Worm (Caenorhabditis elegans) whole organism, L3 larva: ENCODE measurements around the gene T05C12.11.

ENCODE experiments used
- aly-2 ChIP-seq: fragments of 150-350 bp; optimal IDR thresholded peaks from 2 replicates; lab custom pipeline; 2014; ENCODE audit warnings: missing biosample characterization, missing genetic modification characterization
- ama-1 ChIP-seq: fragments of 150-350 bp; optimal IDR thresholded peaks from 2 replicates; lab custom pipeline; 2018
- ceh-16 ChIP-seq: sonication (generic microtip); optimal IDR thresholded peaks from 2 replicates; lab custom pipeline; 2017; ENCODE audit warnings: missing biosample characterization, missing genetic modification characterization
- ceh-28 ChIP-seq: fragments of 150-350 bp; optimal IDR thresholded peaks from 2 replicates; lab custom pipeline; 2014; ENCODE audit warnings: missing biosample characterization, missing genetic modification reagents, missing genetic modification characterization
- ceh-9 ChIP-seq: sonication (generic microtip); optimal IDR thresholded peaks from 2 replicates; lab custom pipeline; 2018; ENCODE audit warnings: missing biosample characterization, missing genetic modification characterization
- daf-12 ChIP-seq: fragments of 150-350 bp; optimal IDR thresholded peaks from 2 replicates; lab custom pipeline; 2014; ENCODE audit warnings: missing biosample characterization, missing genetic modification reagents, missing genetic modification characterization
- egl-27 ChIP-seq: sonication (generic microtip); optimal IDR thresholded peaks from 4 replicates; lab custom pipeline; 2017; ENCODE audit warnings: missing biosample characterization, missing genetic modification reagents, missing genetic modification characterization
- egl-5 ChIP-seq: fragments of 150-350 bp; optimal IDR thresholded peaks from 2 replicates; lab custom pipeline; 2017; ENCODE audit warnings: missing biosample characterization, missing genetic modification reagents, missing genetic modification characterization, inconsistent platforms
- elt-1 ChIP-seq: fragments of 150-350 bp; optimal IDR thresholded peaks from 2 replicates; lab custom pipeline; 2014; ENCODE audit warnings: missing biosample characterization, missing genetic modification characterization
- elt-2 ChIP-seq: sonication (generic microtip); optimal IDR thresholded peaks from 2 replicates; lab custom pipeline; 2016; ENCODE audit warnings: missing genetic modification reagents, mild to moderate bottlenecking, missing genetic modification characterization, missing compliant biosample characterization
- elt-3 ChIP-seq, 3 experiments: fragments of 150-350 bp in 1 of 3; sonication (generic microtip) in 2 of 3; optimal IDR thresholded peaks; 2 replicates in 2 of 3; 4 replicates in 1 of 3; lab custom pipeline; 2014 to 2017; ENCODE audit warnings: missing biosample characterization in 3 of 3, missing genetic modification characterization in 3 of 3
- eor-1 ChIP-seq, 2 experiments: fragments of 150-350 bp; optimal IDR thresholded peaks; 2 replicates each; lab custom pipeline; 2014 to 2018; ENCODE audit warnings: missing biosample characterization in 2 of 2, missing genetic modification characterization in 2 of 2
- fkh-2 ChIP-seq: fragments of 150-350 bp; optimal IDR thresholded peaks from 2 replicates; lab custom pipeline; 2014; ENCODE audit warnings: missing biosample characterization, missing genetic modification reagents, missing genetic modification characterization
- fos-1 ChIP-seq: fragments of 150-350 bp; optimal IDR thresholded peaks from 2 replicates; lab custom pipeline; 2014; ENCODE audit warnings: missing biosample characterization, missing genetic modification characterization
- hmg-11 ChIP-seq: sonication (generic microtip); optimal IDR thresholded peaks from 2 replicates; lab custom pipeline; 2016; ENCODE audit warnings: missing genetic modification characterization, missing compliant biosample characterization
- jun-1 ChIP-seq: fragments of 150-350 bp; optimal IDR thresholded peaks from 2 replicates; lab custom pipeline; 2014; ENCODE audit warnings: missing biosample characterization, missing genetic modification reagents, missing genetic modification characterization
- lin-39 ChIP-seq: fragments of 150-350 bp; optimal IDR thresholded peaks from 2 replicates; lab custom pipeline; 2018; ENCODE audit warnings: missing biosample characterization, missing genetic modification reagents, missing genetic modification characterization
- lsy-12 ChIP-seq: sonication (generic microtip); optimal IDR thresholded peaks from 2 replicates; lab custom pipeline; 2016; ENCODE audit warnings: mild to moderate bottlenecking, missing genetic modification characterization, missing compliant biosample characterization
- mdl-1 ChIP-seq: fragments of 150-350 bp; optimal IDR thresholded peaks from 2 replicates; lab custom pipeline; 2014; ENCODE audit warnings: missing biosample characterization, missing genetic modification characterization
- mml-1 ChIP-seq: fragments of 150-350 bp; sonication (generic microtip); optimal IDR thresholded peaks from 3 replicates; lab custom pipeline; 2014; ENCODE audit warnings: missing biosample characterization, missing genetic modification characterization
- nfya-1 ChIP-seq: sonication (generic microtip); optimal IDR thresholded peaks from 2 replicates; lab custom pipeline; 2017; ENCODE audit warnings: missing genetic modification characterization, mild to moderate bottlenecking, missing compliant biosample characterization, antibody characterized with exemption, moderate library complexity; ENCODE audit not compliant: insufficient read depth
- nhr-12 ChIP-seq: fragments of 150-350 bp; optimal IDR thresholded peaks from 2 replicates; lab custom pipeline; 2014; ENCODE audit warnings: missing biosample characterization, missing genetic modification characterization
- nhr-23 ChIP-seq: fragments of 150-350 bp; optimal IDR thresholded peaks from 2 replicates; lab custom pipeline; 2014; ENCODE audit warnings: missing biosample characterization, missing genetic modification reagents, missing genetic modification characterization
- nhr-237 ChIP-seq: fragments of 150-350 bp; optimal IDR thresholded peaks from 2 replicates; lab custom pipeline; 2014; ENCODE audit warnings: missing biosample characterization, missing genetic modification characterization
- nhr-25 ChIP-seq: sonication (generic microtip); optimal IDR thresholded peaks from 2 replicates; lab custom pipeline; 2017; ENCODE audit warnings: missing biosample characterization, missing genetic modification characterization
- nhr-43 ChIP-seq: sonication (generic microtip); optimal IDR thresholded peaks from 2 replicates; lab custom pipeline; 2016; ENCODE audit warnings: mild to moderate bottlenecking, missing genetic modification characterization, missing compliant biosample characterization; ENCODE audit not compliant: poor library complexity, severe bottlenecking
- nhr-67 ChIP-seq: fragments of 150-350 bp; optimal IDR thresholded peaks from 2 replicates; lab custom pipeline; 2014; ENCODE audit warnings: missing biosample characterization, missing genetic modification characterization
- nhr-77 ChIP-seq: fragments of 150-350 bp; optimal IDR thresholded peaks from 2 replicates; lab custom pipeline; 2014; ENCODE audit warnings: missing biosample characterization, missing genetic modification characterization
- pha-4 ChIP-seq: fragments of 150-350 bp; optimal IDR thresholded peaks from 2 replicates; lab custom pipeline; 2014; ENCODE audit warnings: missing biosample characterization, missing genetic modification reagents, missing genetic modification characterization
- pqm-1 ChIP-seq: fragments of 150-350 bp; optimal IDR thresholded peaks from 2 replicates; lab custom pipeline; 2017; ENCODE audit warnings: missing biosample characterization, missing genetic modification characterization, inconsistent platforms
- sea-2 ChIP-seq: fragments of 150-350 bp; sonication (generic microtip); optimal IDR thresholded peaks from 4 replicates; lab custom pipeline; 2014; ENCODE audit warnings: missing biosample characterization, missing genetic modification reagents, missing genetic modification characterization
- skn-1 ChIP-seq: fragments of 150-350 bp; optimal IDR thresholded peaks from 2 replicates; lab custom pipeline; 2014; ENCODE audit warnings: missing biosample characterization, missing genetic modification characterization
- tbx-2 ChIP-seq: sonication (generic microtip); optimal IDR thresholded peaks from 2 replicates; lab custom pipeline; 2016; ENCODE audit warnings: mild to moderate bottlenecking, missing genetic modification characterization, missing compliant biosample characterization
- unc-39 ChIP-seq: sonication (generic microtip); optimal IDR thresholded peaks from 4 replicates; lab custom pipeline; 2017; ENCODE audit warnings: missing biosample characterization, missing genetic modification characterization
- unc-62 ChIP-seq: fragments of 150-350 bp; sonication (generic microtip); optimal IDR thresholded peaks from 4 replicates; lab custom pipeline; 2014; ENCODE audit warnings: missing biosample characterization, missing genetic modification reagents, missing genetic modification characterization
- ztf-11 ChIP-seq: fragments of 150-350 bp; optimal IDR thresholded peaks from 2 replicates; lab custom pipeline; 2014; ENCODE audit warnings: missing biosample characterization, missing genetic modification characterization
- ztf-4 ChIP-seq: fragments of 150-350 bp; optimal IDR thresholded peaks from 2 replicates; lab custom pipeline; 2014; ENCODE audit warnings: missing biosample characterization, missing genetic modification characterization

Gene T05C12.11

ce11 chrII:8131413-8131966 is 38.8 kb downstream of the T05C12.11 start (continued):
- TF ChIP-seq hmg-11: peak; percentile 79
- peak; percentile 38 for TF ChIP-seq lsy-12 (tag; lab: Kevin White, UChicago)
- peak; percentile 88 for TF ChIP-seq nfya-1 (tag; lab: Kevin White, UChicago)
- TF ChIP-seq sea-2 (GFP tag; lab: Kevin White, UChicago): no peak
- TF ChIP-seq daf-12 (tag; lab: Kevin White, UChicago): no peak
- no peak for TF ChIP-seq nhr-12 (tag; lab: Kevin White, UChicago)
- no peak for TF ChIP-seq ztf-11 (tag; lab: Kevin White, UChicago)

- TF ChIP-seq lin-39 (no peak), pha-4 (tag; lab: Kevin White, UChicago) (peak; percentile 25), nhr-67 (no peak), daf-12 (tag; lab: Kevin White, UChicago) (peak; percentile 62), mml-1 (tag; lab: Kevin White, UChicago) (no peak), lsy-12 (tag; lab: Kevin White, UChicago) (peak; percentile 28), ama-1 (lab: Kevin White, UChicago) (peak; percentile 67)
Measured at ce11 chrII:8130792-8131191, 39.5 kb downstream of the T05C12.11 start.

ce11 chrII:8129495-8130010 is 40.7 kb downstream of the T05C12.11 start, which contains the start of gene ulp-4:
ulp-4 (plus strand) TSS chrII:8129960.
- no peak for TF ChIP-seq nhr-67
- no peak for TF ChIP-seq tbx-2 (tag; lab: Kevin White, UChicago)
- peak; percentile 22 for TF ChIP-seq nfya-1 (tag; lab: Kevin White, UChicago)
- no peak for TF ChIP-seq hmg-11
- TF ChIP-seq ztf-4 (tag; lab: Kevin White, UChicago): no peak
- no peak for TF ChIP-seq pqm-1 (tag; lab: Kevin White, UChicago)
- TF ChIP-seq nhr-25 (tag; lab: Kevin White, UChicago): peak; percentile 72
- TF ChIP-seq ama-1 (lab: Kevin White, UChicago): peak; percentile 34
- no peak for TF ChIP-seq elt-2 (tag; lab: Kevin White, UChicago)
- no peak for TF ChIP-seq jun-1 (tag; lab: Kevin White, UChicago)
- TF ChIP-seq elt-3 (tag; optimal IDR thresholded peaks at IDR 0.05; lab: Kevin White, UChicago): no peak
- peak; percentile 23 for TF ChIP-seq elt-1 (tag; lab: Kevin White, UChicago)
- no peak for TF ChIP-seq sea-2 (GFP tag; lab: Kevin White, UChicago)

- TF ChIP-seq nhr-77 (tag; lab: Kevin White, UChicago) (no peak), egl-5 (no peak), nhr-237 (tag; lab: Kevin White, UChicago) (no peak), fkh-2 (tag; lab: Kevin White, UChicago) (no peak), ceh-9 (tag; lab: Kevin White, UChicago) (no peak), nfya-1 (tag; lab: Kevin White, UChicago) (no peak), mdl-1 (tag; lab: Kevin White, UChicago) (no peak), ztf-11 (tag; lab: Kevin White, UChicago) (no peak), ztf-4 (tag; lab: Kevin White, UChicago) (no peak), lsy-12 (tag; lab: Kevin White, UChicago) (no peak), egl-27 (no peak), aly-2 (no peak), unc-39 (tag; lab: Kevin White, UChicago) (no peak), fos-1 (tag; lab: Kevin White, UChicago) (no peak)
Measured at ce11 chrII:8129040-8129387, 41.3 kb downstream of the T05C12.11 start.

- TF ChIP-seq unc-62 (GFP tag; lab: Kevin White, UChicago) (peak; percentile 42), lin-39 (peak; percentile 79), nhr-12 (tag; lab: Kevin White, UChicago) (no peak), elt-1 (tag; lab: Kevin White, UChicago) (peak; percentile 55), sea-2 (GFP tag; lab: Kevin White, UChicago) (no peak), ztf-11 (tag; lab: Kevin White, UChicago) (no peak), ceh-28 (tag; lab: Kevin White, UChicago) (peak; percentile 44), ceh-16 (tag; lab: Kevin White, UChicago) (no peak), elt-3 (tag; optimal IDR thresholded peaks at IDR 0.05; lab: Kevin White, UChicago) (peak in 1 of 3 experiments; percentile 52), nhr-25 (tag; lab: Kevin White, UChicago) (peak; percentile 94), ztf-4 (tag; lab: Kevin White, UChicago) (peak; percentile 50), skn-1 (tag; lab: Kevin White, UChicago) (peak; percentile 27), egl-27 (no peak), pha-4 (tag; lab: Kevin White, UChicago) (peak; percentile 69), tbx-2 (tag; lab: Kevin White, UChicago) (peak; percentile 0), hmg-11 (peak; percentile 71), ama-1 (lab: Kevin White, UChicago) (peak; percentile 40), lsy-12 (tag; lab: Kevin White, UChicago) (no peak), nhr-23 (tag; lab: Kevin White, UChicago) (peak; percentile 49), nhr-43 (peak; percentile 58), egl-5 (no peak), nfya-1 (tag; lab: Kevin White, UChicago) (peak; percentile 85), elt-2 (tag; lab: Kevin White, UChicago) (peak; percentile 35), eor-1 (tag; optimal IDR thresholded peaks at IDR 0.05; lab: Kevin White, UChicago) (no peak), fos-1 (tag; lab: Kevin White, UChicago) (no peak)
- TF ChIP-seq, all 47 proteins: peak for 16
Measured at ce11 chrII:8128273-8129039, 41.8 kb downstream of the T05C12.11 start.
